Fruit fly (Drosophila melanogaster): ENCODE results near the gene Arglu1.

dm6 chr2L:9946051-9946450 lies 8.1 kb upstream of the Arglu1 start:
- TF ChIP-seq CG7101 (tag; optimal IDR thresholded peaks at IDR 0.05) (no peak), kay (GFP tag; ENCODE audit: borderline replicate concordance) (no peak), pad (GFP tag; optimal IDR thresholded peaks at IDR 0.05) (no peak), cnc (optimal IDR thresholded peaks at IDR 0.05) (no peak), CG14711 (tag; optimal IDR thresholded peaks at IDR 0.05) (no peak), Clk (GFP tag; optimal IDR thresholded peaks at IDR 0.05) (no peak), Hr96 (GFP tag; optimal IDR thresholded peaks at IDR 0.05) (no peak), CG12768 (GFP tag; optimal IDR thresholded peaks at IDR 0.05) (no peak), Crg-1 (GFP tag; optimal IDR thresholded peaks at IDR 0.05) (no peak)

Measured in whole organism, adult.